Fruit fly (Drosophila melanogaster): Measurements from ENCODE around the gene CG14974.

The CG14974 gene

DNA sequence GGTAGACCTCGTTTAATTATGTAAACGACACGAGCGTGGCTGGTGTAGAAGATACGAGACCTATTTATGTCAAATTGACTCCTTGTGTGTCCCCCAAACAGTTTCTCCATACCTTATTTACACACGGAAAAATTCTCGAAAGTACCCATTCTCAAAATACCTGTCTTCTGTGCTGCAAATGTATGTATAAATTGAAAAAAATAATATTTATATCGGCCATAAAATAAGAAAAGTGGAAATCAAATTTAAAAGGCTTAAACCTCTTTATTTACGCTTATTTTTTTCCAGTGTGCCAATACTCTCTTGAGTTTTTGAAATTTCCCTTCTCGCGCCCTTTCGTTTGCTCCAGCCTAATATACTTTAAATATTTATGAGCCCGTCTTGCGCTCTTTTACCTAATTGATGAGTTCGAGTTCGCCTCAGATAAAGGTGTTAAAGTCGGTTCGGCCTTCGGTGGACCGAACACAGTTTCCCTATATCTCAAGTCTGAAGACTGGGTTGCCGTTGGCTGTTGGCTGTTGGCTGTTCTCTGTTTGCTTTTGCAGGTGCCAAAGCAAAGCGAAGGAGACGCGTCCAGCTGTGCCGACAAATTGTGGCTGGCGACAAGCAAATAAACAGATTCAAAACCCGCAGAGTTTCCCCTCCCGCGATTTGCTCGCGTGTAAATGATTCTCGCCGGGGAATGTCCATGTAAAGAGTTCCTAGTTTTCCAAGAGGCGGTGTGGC, 17.9 kb upstream of the CG14974 start (continued):
- TF ChIP-seq CG2202 (tag; optimal IDR thresholded peaks at IDR 0.05) (peak; percentile 82), gt (GFP tag; IDR thresholded peaks at IDR 0.05) (0 out of 2 replicates have a peak, but pooled peaks have one; percentile 24), grn (GFP tag; optimal IDR thresholded peaks at IDR 0.05) (peak; percentile 7), CG13894 (tag; optimal IDR thresholded peaks at IDR 0.05) (no peak), Vsx1 (GFP tag; optimal IDR thresholded peaks at IDR 0.05) (peak; percentile 66), CG11093 (GFP tag; IDR thresholded peaks at IDR 0.05) (peak; percentile 82), CG11247 (GFP tag; IDR thresholded peaks at IDR 0.05) (peak; percentile 41; the same call in 1 of the 2 replicates), abd-A (tag; optimal IDR thresholded peaks at IDR 0.05) (peak; percentile 10), jing (GFP tag; optimal IDR thresholded peaks at IDR 0.05) (peak; percentile 56), CG33213 (GFP tag; optimal IDR thresholded peaks at IDR 0.05) (peak; percentile 44), CHES-1-like (GFP tag; optimal IDR thresholded peaks at IDR 0.05) (no peak), cato (GFP tag; optimal IDR thresholded peaks at IDR 0.05; ENCODE audit: borderline replicate concordance) (peak; percentile 64), phol (tag; optimal IDR thresholded peaks at IDR 0.05) (peak; percentile 76), Dip3 (GFP tag; optimal IDR thresholded peaks at IDR 0.05) (no peak), CG3838 (GFP tag; optimal IDR thresholded peaks at IDR 0.05) (peak; percentile 15), BEAF-32 (GFP tag; optimal IDR thresholded peaks at IDR 0.05) (no peak), gsb (GFP tag; IDR thresholded peaks at IDR 0.05) (no peak), gcm (GFP tag; optimal IDR thresholded peaks at IDR 0.05) (peak; percentile 76), CG8281 (tag; optimal IDR thresholded peaks at IDR 0.05) (peak; percentile 65), CG7271 (tag; optimal IDR thresholded peaks at IDR 0.05) (no peak), CG18262 (tag; optimal IDR thresholded peaks at IDR 0.05) (peak; percentile 89), amos (GFP tag; IDR thresholded peaks at IDR 0.05; ENCODE audit: partially characterized antibody) (no peak), Gug (GFP tag; IDR thresholded peaks at IDR 0.05) (peak; percentile 41; the same call in 2 of the 4 replicates), Ada2b (GFP tag; IDR thresholded peaks at IDR 0.05) (peak; percentile 45; the same call in 1 of the 2 replicates), CG30431 (GFP tag; optimal IDR thresholded peaks at IDR 0.05) (peak; percentile 80), dati (GFP tag; IDR thresholded peaks at IDR 0.05) (peak; percentile 43; the same call in 1 of the 2 replicates), ci (GFP tag; IDR thresholded peaks at IDR 0.05) (peak; percentile 85), CG6654 (GFP tag; optimal IDR thresholded peaks at IDR 0.05) (no peak), CG34422 (GFP tag; IDR thresholded peaks at IDR 0.05) (peak; percentile 37; the same call in 2 of the 3 replicates), Usf (GFP tag; optimal IDR thresholded peaks at IDR 0.05) (peak; percentile 65), Hr51 (GFP tag; optimal IDR thresholded peaks at IDR 0.05) (peak; percentile 45 to 70), z (GFP tag; IDR thresholded peaks at IDR 0.05) (peak; percentile 69; the same call in 1 of the 3 replicates), sc (optimal IDR thresholded peaks at IDR 0.05) (no peak), sc (GFP tag; optimal IDR thresholded peaks at IDR 0.05) (peak; percentile 80), shn (GFP tag; optimal IDR thresholded peaks at IDR 0.05) (peak; percentile 46), Six4 (GFP tag; optimal IDR thresholded peaks at IDR 0.05) (peak; percentile 72), CG9876 (GFP tag; optimal IDR thresholded peaks at IDR 0.05) (no peak), Opbp (GFP tag; IDR thresholded peaks at IDR 0.05; ENCODE audit: partially characterized antibody) (no peak), scrt (GFP tag; optimal IDR thresholded peaks at IDR 0.05) (peak; percentile 17), CG11398 (GFP tag; optimal IDR thresholded peaks at IDR 0.05) (peak; percentile 46), exex (tag; optimal IDR thresholded peaks at IDR 0.05) (no peak), CG1792 (GFP tag; optimal IDR thresholded peaks at IDR 0.05) (no peak), CG12155 (GFP tag; optimal IDR thresholded peaks at IDR 0.05) (peak; percentile 67), Stat92E (GFP tag; optimal IDR thresholded peaks at IDR 0.05) (peak in 1 of 3 experiments; percentile 92), tin (GFP tag; optimal IDR thresholded peaks at IDR 0.05) (peak; percentile 63), lov (optimal IDR thresholded peaks at IDR 0.05) (no peak), lov (GFP tag; IDR thresholded peaks at IDR 0.05) (peak; percentile 77; the same call in 1 of the 3 replicates), CG17328 (GFP tag; IDR thresholded peaks at IDR 0.05) (peak; percentile 89), CG14860 (GFP tag; IDR thresholded peaks at IDR 0.05; ENCODE audit: partially characterized antibody) (no peak)

Measured in whole organism, embryonic.